Worm (Caenorhabditis elegans): ENCODE measurements around the gene F52H3.11.

- no peak for TF ChIP-seq unc-62 (GFP tag; optimal IDR thresholded peaks at IDR 0.05)
- no peak for TF ChIP-seq fos-1 (tag; optimal IDR thresholded peaks at IDR 0.05)
- no peak for TF ChIP-seq elt-3 (tag; optimal IDR thresholded peaks at IDR 0.05)
- TF ChIP-seq lin-39 (tag; optimal IDR thresholded peaks at IDR 0.05): no peak
- TF ChIP-seq mdl-1 (tag; optimal IDR thresholded peaks at IDR 0.05): no peak
- no peak for TF ChIP-seq nhr-11 (tag; optimal IDR thresholded peaks at IDR 0.05)
- TF ChIP-seq ztf-4 (tag; optimal IDR thresholded peaks at IDR 0.05): no peak
- no peak for TF ChIP-seq elt-2 (tag; optimal IDR thresholded peaks at IDR 0.05)
- TF ChIP-seq nhr-76 (tag; optimal IDR thresholded peaks at IDR 0.05): no peak
- TF ChIP-seq ztf-11 (tag; optimal IDR thresholded peaks at IDR 0.05): no peak
- TF ChIP-seq jun-1 (tag; optimal IDR thresholded peaks at IDR 0.05): no peak
- no peak for TF ChIP-seq nhr-28 (tag; optimal IDR thresholded peaks at IDR 0.05)
- TF ChIP-seq elt-1 (tag; optimal IDR thresholded peaks at IDR 0.05): no peak
These were observed 23.2 kb downstream of the F52H3.11 start for ce11 chrII:10021749-10022148.
